Worm (Caenorhabditis elegans): ENCODE results near the gene str-28.

The str-28 gene

DNA sequence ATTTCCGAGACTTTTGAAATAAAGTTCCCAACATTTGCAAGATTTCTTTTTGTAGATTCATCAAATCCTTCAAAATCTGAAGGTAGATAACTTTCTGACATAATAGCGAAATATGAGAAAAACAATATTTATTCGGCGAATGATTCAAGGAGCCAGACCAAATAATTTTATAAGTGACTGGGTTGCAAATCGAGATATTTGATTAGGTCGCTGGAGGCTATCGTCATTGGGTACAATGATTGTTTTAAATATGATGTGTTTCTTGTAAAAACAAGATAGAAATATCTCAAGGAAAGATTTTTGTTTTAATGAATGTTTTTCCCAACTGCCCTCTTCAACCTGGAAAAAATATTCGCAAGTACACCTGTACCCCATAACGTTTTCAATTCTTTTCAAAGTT, 43.8 kb downstream of the str-28 start, which contains the start of gene srw-69:
Gene srw-69 (minus strand): TSS at position 101 of the 400 bp plus-strand sequence.
- TF ChIP-seq tbx-11 (GFP tag; IDR thresholded peaks at IDR 0.05) (no peak), ama-1 (optimal IDR thresholded peaks at IDR 0.05) (no peak), hmg-4 (GFP tag; optimal IDR thresholded peaks at IDR 0.05) (no peak), scrt-1 (GFP tag; IDR thresholded peaks at IDR 0.05) (no peak), tra-4 (tag; optimal IDR thresholded peaks at IDR 0.05) (no peak), tbx-37 (GFP tag; conservative IDR thresholded peaks at IDR 0.05) (no peak), ceh-13 (GFP tag; optimal IDR thresholded peaks at IDR 0.05) (no peak), B0310.2 (tag; optimal IDR thresholded peaks at IDR 0.05) (no peak)

DNA sequence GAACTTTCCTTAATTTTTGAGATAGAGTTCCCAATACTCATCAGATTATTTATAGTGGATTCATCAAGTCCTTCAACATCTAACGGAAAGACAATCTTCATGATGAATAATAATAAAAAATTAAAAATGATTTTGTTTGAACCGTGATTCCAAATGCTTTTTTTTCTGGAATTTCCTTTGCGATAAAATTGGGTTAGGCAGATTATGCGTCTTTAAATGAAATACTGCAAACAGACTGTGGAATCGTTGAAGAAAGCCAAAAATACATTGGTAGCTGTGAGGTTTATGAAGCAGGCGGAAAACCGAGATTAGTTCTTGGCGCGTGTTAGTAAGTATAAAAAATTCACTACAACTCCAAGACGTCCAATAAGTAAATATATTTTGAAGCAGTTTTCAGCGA, 46.1 kb downstream of the str-28 start, which contains the start of gene srw-68:
Gene srw-68 (minus strand): TSS at position 101 of the 400 bp plus-strand sequence.
- TF ChIP-seq ets-7 (tag; optimal IDR thresholded peaks at IDR 0.05): no peak

DNA sequence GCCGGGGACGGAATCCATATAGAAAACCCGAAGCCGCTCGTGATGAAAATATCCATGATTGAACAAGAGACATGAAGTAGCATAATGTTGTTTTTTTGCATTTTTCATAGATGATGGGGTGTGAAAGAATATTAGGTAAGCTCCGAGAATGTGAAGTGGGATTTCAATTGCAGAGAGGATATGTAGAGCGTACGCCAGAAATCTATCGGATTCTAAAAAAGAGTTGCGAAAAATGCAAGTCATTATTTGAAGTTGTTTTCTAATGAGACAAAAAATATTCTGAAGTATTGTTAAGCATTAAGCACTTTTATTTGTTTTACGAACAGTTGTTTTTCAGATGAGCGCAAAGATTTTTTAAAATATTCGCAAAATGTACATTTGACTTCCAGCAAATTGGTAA, 48.4 kb downstream of the str-28 start, which contains the start of gene F18E3.10:
Gene F18E3.10 (minus strand): TSS at position 101 of the 400 bp plus-strand sequence.
- no peak for TF ChIP-seq flt-1 (GFP tag; IDR thresholded peaks at IDR 0.05)
- TF ChIP-seq pes-1 (GFP tag; IDR thresholded peaks at IDR 0.05): no peak
- no peak for TF ChIP-seq ets-7 (tag; optimal IDR thresholded peaks at IDR 0.05)
- TF ChIP-seq hmbx-1 (tag; optimal IDR thresholded peaks at IDR 0.05): no peak
- no peak for TF ChIP-seq B0310.2 (tag; optimal IDR thresholded peaks at IDR 0.05)
- no peak for TF ChIP-seq hmg-4 (GFP tag; optimal IDR thresholded peaks at IDR 0.05)
- TF ChIP-seq tbx-37 (GFP tag; conservative IDR thresholded peaks at IDR 0.05): no peak
- TF ChIP-seq hnd-1 (tag; optimal IDR thresholded peaks at IDR 0.05): no peak
- TF ChIP-seq F13C5.2 (tag; optimal IDR thresholded peaks at IDR 0.05): no peak
- TF ChIP-seq sea-1 (GFP tag; conservative IDR thresholded peaks at IDR 0.05): no peak
- no peak for TF ChIP-seq tbx-11 (GFP tag; IDR thresholded peaks at IDR 0.05)
- no peak for TF ChIP-seq ceh-36 (tag; optimal IDR thresholded peaks at IDR 0.05)
- no peak for TF ChIP-seq ceh-13 (GFP tag; optimal IDR thresholded peaks at IDR 0.05)
- no peak for TF ChIP-seq ama-1 (optimal IDR thresholded peaks at IDR 0.05)
- TF ChIP-seq aly-1 (tag; optimal IDR thresholded peaks at IDR 0.05): no peak

Data from whole organism, early embryonic.